Fruit fly (Drosophila melanogaster) whole organism, embryonic: ENCODE data around the gene regucalcin.

ENCODE experiments used
- ATbp ChIP-seq: fragments of 200-800 bp; sonication (Bioruptor generic); optimal IDR thresholded peaks from 2 replicates; lab custom pipeline; 2017; ENCODE audit warnings: missing biosample characterization, mild to moderate bottlenecking, missing genetic modification characterization, missing genetic modification reagents
- Asciz ChIP-seq: fragments of 200-800 bp; sonication (Bioruptor generic); optimal IDR thresholded peaks from 2 replicates; lab custom pipeline; 2017; ENCODE audit warnings: missing biosample characterization, mild to moderate bottlenecking, missing genetic modification characterization, missing genetic modification reagents
- BEAF-32 ChIP-seq: fragments of 200-800 bp; sonication (Bioruptor generic); optimal IDR thresholded peaks from 3 replicates; lab custom pipeline; 2017; ENCODE audit warnings: missing biosample characterization, missing genetic modification characterization, mild to moderate bottlenecking, moderate library complexity, missing genetic modification reagents
- CG13287 ChIP-seq: fragments of 200-800 bp; sonication (Bioruptor generic); IDR thresholded peaks from 2 replicates; pipeline ENCODE4 v1.3.6; 2022; ENCODE audit warnings: missing biosample characterization, missing genetic modification characterization; ENCODE audit not compliant: partially characterized antibody
- CG13296 ChIP-seq: fragments of 200-800 bp; sonication (Bioruptor generic); optimal IDR thresholded peaks from 3 replicates; lab custom pipeline; 2018; ENCODE audit warnings: missing biosample characterization, mild to moderate bottlenecking, missing genetic modification characterization
- CG16813 ChIP-seq: fragments of 200-800 bp; sonication (Bioruptor generic); IDR thresholded peaks from 3 replicates; pipeline ENCODE4 v1.3.6; 2022; ENCODE audit warnings: missing biosample characterization, missing genetic modification characterization; ENCODE audit not compliant: partially characterized antibody
- CG2116 ChIP-seq: fragments of 200-800 bp; sonication (Bioruptor generic); optimal IDR thresholded peaks from 3 replicates; lab custom pipeline; 2018; ENCODE audit warnings: missing biosample characterization, mild to moderate bottlenecking, missing genetic modification characterization
- CG31224 ChIP-seq: fragments of 200-800 bp; sonication (Bioruptor generic); IDR thresholded peaks from 2 replicates; pipeline ENCODE4 v1.3.6; 2022; ENCODE audit warnings: missing biosample characterization, missing genetic modification characterization
- CG3407 ChIP-seq: fragments of 200-800 bp; sonication (Bioruptor generic); optimal IDR thresholded peaks from 2 replicates; lab custom pipeline; 2018; ENCODE audit warnings: missing biosample characterization, mild to moderate bottlenecking, missing genetic modification characterization
- CG34224 ChIP-seq: fragments of 200-800 bp; sonication (Bioruptor generic); IDR thresholded peaks from 3 replicates; pipeline ENCODE4 v1.3.6; 2022; ENCODE audit warnings: missing biosample characterization, missing genetic modification characterization; ENCODE audit not compliant: partially characterized antibody
- CG3726 ChIP-seq: fragments of 200-800 bp; sonication (Bioruptor generic); IDR thresholded peaks from 3 replicates; pipeline ENCODE4, ENCODE4 v1.3.6; 2022; ENCODE audit warnings: missing biosample characterization, missing genetic modification characterization
- CG4617 ChIP-seq: fragments of 200-800 bp; sonication (Bioruptor generic); optimal IDR thresholded peaks from 3 replicates; lab custom pipeline; 2016; ENCODE audit warnings: missing biosample characterization, missing genetic modification characterization, borderline replicate concordance
- CG6654 ChIP-seq: fragments of 200-800 bp; sonication (Bioruptor generic); optimal IDR thresholded peaks from 2 replicates; lab custom pipeline; 2017; ENCODE audit warnings: missing biosample characterization, mild to moderate bottlenecking, missing genetic modification characterization
- CG8478 ChIP-seq: fragments of >200 bp; optimal IDR thresholded peaks from 2 replicates; lab custom pipeline; 2018
- Dll ChIP-seq: fragments of 200-800 bp; sonication (Bioruptor generic); IDR thresholded peaks from 4 replicates; pipeline ENCODE4 v1.3.6; 2022; ENCODE audit warnings: missing biosample characterization, missing genetic modification characterization; ENCODE audit not compliant: partially characterized antibody
- Doc3 ChIP-seq: fragments of 200-800 bp; sonication (Bioruptor generic); IDR thresholded peaks from 3 replicates; pipeline ENCODE4 v1.3.6; 2022; ENCODE audit warnings: missing biosample characterization, missing genetic modification characterization; ENCODE audit not compliant: partially characterized antibody
- Dref ChIP-seq: fragments of 200-800 bp; sonication (Bioruptor generic); IDR thresholded peaks from 2 replicates; pipeline ENCODE4 v1.3.6; 2022; ENCODE audit warnings: missing biosample characterization, missing genetic modification characterization
- HLH4C ChIP-seq: fragments of 200-800 bp; sonication (Bioruptor generic); IDR thresholded peaks from 3 replicates; pipeline ENCODE4 v1.3.6; 2022; ENCODE audit warnings: missing biosample characterization, missing genetic modification characterization; ENCODE audit not compliant: partially characterized antibody
- MBD-R2 ChIP-seq: fragments of 200-800 bp; sonication (Bioruptor generic); IDR thresholded peaks from 2 replicates; pipeline ENCODE4 v1.3.6; 2022; ENCODE audit warnings: missing biosample characterization, missing genetic modification characterization
- MESR4 ChIP-seq: fragments of 200-800 bp; sonication (Bioruptor generic); optimal IDR thresholded peaks from 2 replicates; lab custom pipeline; 2018; ENCODE audit warnings: missing biosample characterization, mild to moderate bottlenecking, missing genetic modification characterization, moderate library complexity
- Opbp ChIP-seq: fragments of 200-800 bp; sonication (Bioruptor generic); IDR thresholded peaks from 3 replicates; pipeline ENCODE4 v1.3.6; 2022; ENCODE audit warnings: missing biosample characterization, missing genetic modification characterization; ENCODE audit not compliant: partially characterized antibody
- Scr ChIP-seq: fragments of 200-800 bp; sonication (Bioruptor generic); IDR thresholded peaks from 2 replicates; pipeline ENCODE4 v1.3.6; 2022; ENCODE audit warnings: missing biosample characterization, missing genetic modification characterization; ENCODE audit not compliant: partially characterized antibody
- Sry-β ChIP-seq: fragments of 200-800 bp; sonication (Bioruptor generic); optimal IDR thresholded peaks from 2 replicates; lab custom pipeline; 2018; ENCODE audit warnings: missing biosample characterization, mild to moderate bottlenecking, missing genetic modification characterization, moderate library complexity
- YL-1 ChIP-seq: fragments of 200-800 bp; sonication (Bioruptor generic); optimal IDR thresholded peaks from 3 replicates; lab custom pipeline; 2017; ENCODE audit warnings: missing biosample characterization, mild to moderate bottlenecking, missing genetic modification characterization
- ato ChIP-seq: fragments of 200-800 bp; sonication (Bioruptor generic); IDR thresholded peaks from 2 replicates; pipeline ENCODE4 v1.3.6; 2022; ENCODE audit warnings: missing biosample characterization, missing genetic modification characterization; ENCODE audit not compliant: partially characterized antibody
- chinmo ChIP-seq: fragments of 200-800 bp; sonication (Bioruptor generic); IDR thresholded peaks from 4 replicates; pipeline ENCODE4 v1.3.6; 2022; ENCODE audit warnings: missing biosample characterization, missing genetic modification characterization; ENCODE audit not compliant: partially characterized antibody
- crp ChIP-seq, 2 experiments: fragments of 200-800 bp; sonication (Bioruptor generic); optimal IDR thresholded peaks; 2 replicates in 1 of 2; 3 replicates in 1 of 2; lab custom pipeline; 2017; ENCODE audit warnings: missing biosample characterization in 2 of 2, missing genetic modification characterization in 2 of 2, mild to moderate bottlenecking in 1 of 2, moderate library complexity in 1 of 2
- hb ChIP-seq: fragments of 200-800 bp; sonication (Bioruptor generic); IDR thresholded peaks from 3 replicates; pipeline ENCODE4 v1.3.6; 2022; ENCODE audit warnings: missing biosample characterization, missing genetic modification characterization; ENCODE audit not compliant: partially characterized antibody
- pzg ChIP-seq: fragments of 200-800 bp; sonication (Bioruptor generic); optimal IDR thresholded peaks from 3 replicates; lab custom pipeline; 2018; ENCODE audit warnings: missing biosample characterization, mild to moderate bottlenecking, missing genetic modification characterization, moderate library complexity
- row ChIP-seq: fragments of 200-800 bp; sonication (Bioruptor generic); IDR thresholded peaks from 3 replicates; pipeline ENCODE4 v1.3.6; 2022; ENCODE audit warnings: missing biosample characterization, missing genetic modification characterization
- sisA ChIP-seq: fragments of 200-800 bp; sonication (Bioruptor generic); IDR thresholded peaks from 2 replicates; pipeline ENCODE4 v1.3.6; 2022; ENCODE audit warnings: missing biosample characterization, missing genetic modification characterization
- stwl ChIP-seq: fragments of 200-800 bp; sonication (Bioruptor generic); optimal IDR thresholded peaks from 3 replicates; lab custom pipeline; 2018; ENCODE audit warnings: missing biosample characterization, mild to moderate bottlenecking, missing genetic modification characterization, moderate library complexity

The regucalcin gene

dm6 chrX:12018440-12019101 lies 6.4 kb downstream of the regucalcin start, which contains the start of gene Lsm12a (continued):
- TF ChIP-seq Doc3 (GFP tag; lab: Robert Waterston, UW) (no peak), chinmo (GFP tag; lab: Robert Waterston, UW) (peak; percentile 79; the same call in 1 of the 4 replicates), ATbp (GFP tag; lab: Kevin White, UChicago) (no peak), Asciz (GFP tag; lab: Kevin White, UChicago) (no peak), CG16813 (GFP tag; lab: Robert Waterston, UW) (peak; percentile 71), CG4617 (GFP tag; lab: Kevin White, UChicago) (peak; percentile 9), CG6654 (no peak)

- TF ChIP-seq MBD-R2 (GFP tag; lab: Robert Waterston, UW), result peak; percentile 88
- TF ChIP-seq crp (GFP tag; optimal IDR thresholded peaks at IDR 0.05; lab: Kevin White, UChicago), result peak in 1 of 2 experiments; percentile 59
- TF ChIP-seq Sry-β (GFP tag; lab: Kevin White, UChicago), result peak; percentile 90
- TF ChIP-seq sisA, result no peak
- peak; percentile 26 for TF ChIP-seq BEAF-32 (GFP tag; lab: Kevin White, UChicago)
- no peak for TF ChIP-seq CG13296 (GFP tag; lab: Kevin White, UChicago)
- TF ChIP-seq stwl (tag; lab: Kevin White, UChicago), result peak; percentile 27
- TF ChIP-seq CG13287, result peak; percentile 31
- TF ChIP-seq YL-1 (GFP tag; lab: Kevin White, UChicago), result peak; percentile 13
- 0 out of 2 replicates have a peak, but pooled peaks have one; percentile 23 for TF ChIP-seq Scr (GFP tag; lab: Robert Waterston, UW)
- 0 out of 4 replicates have a peak, but pooled peaks have one; percentile 44 for TF ChIP-seq Dll (GFP tag; lab: Robert Waterston, UW)
- TF ChIP-seq ato (GFP tag; lab: Robert Waterston, UW), result no peak
- 0 out of 3 replicates have a peak, but pooled peaks have one; percentile 25 for TF ChIP-seq CG34224 (GFP tag; lab: Robert Waterston, UW)
- TF ChIP-seq Opbp (GFP tag; lab: Robert Waterston, UW), result 0 out of 3 replicates have a peak, but pooled peaks have one; percentile 35
- TF ChIP-seq hb, result peak; percentile 66; the same call in 2 of the 3 replicates
- TF ChIP-seq CG2116 (GFP tag; lab: Kevin White, UChicago), result peak; percentile 29
- peak; percentile 77 for TF ChIP-seq row
- TF ChIP-seq Dref (GFP tag; lab: Robert Waterston, UW), result peak; percentile 69
- no peak for TF ChIP-seq CG3407
- TF ChIP-seq MESR4 (GFP tag; lab: Kevin White, UChicago), result peak; percentile 11
- no peak for TF ChIP-seq CG3726 (GFP tag; lab: Robert Waterston, UW)
- TF ChIP-seq HLH4C, result peak; percentile 32
- TF ChIP-seq pzg (GFP tag; lab: Kevin White, UChicago), result peak; percentile 19
Observed at dm6 chrX:12020857-12021256, 8.7 kb downstream of the regucalcin start, which contains the start of gene Tango4. Tango4 (plus strand) TSS chrX:12021068.

dm6 chrX:12021750-12022149 lies 9.6 kb downstream of the regucalcin start:
- TF ChIP-seq CG8478 (lab: Kevin White, UChicago) (peak; percentile 2), CG31224 (no peak)
